Fruit fly (Drosophila melanogaster) whole organism, prepupa: ENCODE measurements around the gene CG10041.
A peak's percentile ranks its signal among the peaks of the same experiment; 100 is the strongest.

Experiments used
- Blimp-1 ChIP-seq: fragments of 200-800 bp; sonication (Bioruptor generic); optimal IDR thresholded peaks from 3 replicates; lab custom pipeline; 2017; ENCODE audit warnings: missing biosample characterization, missing genetic modification characterization, mild to moderate bottlenecking, moderate library complexity, missing genetic modification reagents
- CG10631 ChIP-seq: fragments of 200-800 bp; sonication (Bioruptor generic); optimal IDR thresholded peaks from 2 replicates; lab custom pipeline; 2016; ENCODE audit warnings: missing biosample characterization, missing genetic modification characterization
- CG10669 ChIP-seq: fragments of 200-800 bp; sonication (Bioruptor generic); optimal IDR thresholded peaks from 3 replicates; lab custom pipeline; 2018; ENCODE audit warnings: missing biosample characterization, mild to moderate bottlenecking, missing genetic modification characterization, moderate library complexity
- CG11294 ChIP-seq: fragments of 200-800 bp; sonication (Bioruptor generic); IDR thresholded peaks from 2 replicates; pipeline ENCODE4 v1.3.6; 2022; ENCODE audit warnings: missing biosample characterization, missing genetic modification characterization
- CG11762 ChIP-seq: fragments of 200-800 bp; sonication (Bioruptor generic); optimal IDR thresholded peaks from 3 replicates; lab custom pipeline; 2016; ENCODE audit warnings: missing biosample characterization, missing genetic modification characterization; ENCODE audit not compliant: insufficient read depth
- CG15336 ChIP-seq: fragments of 200-800 bp; sonication (Bioruptor generic); IDR thresholded peaks from 2 replicates; pipeline ENCODE4 v1.3.6; 2022; ENCODE audit warnings: missing biosample characterization, missing genetic modification characterization
- CG1621 ChIP-seq: fragments of 200-800 bp; sonication (Bioruptor generic); optimal IDR thresholded peaks from 3 replicates; lab custom pipeline; 2018; ENCODE audit warnings: missing biosample characterization, mild to moderate bottlenecking, missing genetic modification characterization
- CG16779 ChIP-seq: fragments of 200-800 bp; sonication (Bioruptor generic); optimal IDR thresholded peaks from 3 replicates; lab custom pipeline; 2017; ENCODE audit warnings: missing biosample characterization, mild to moderate bottlenecking, missing genetic modification characterization
- CG3032 ChIP-seq: fragments of 200-800 bp; optimal IDR thresholded peaks from 2 replicates; lab custom pipeline; 2019; ENCODE audit warnings: missing biosample characterization, mild to moderate bottlenecking, missing genetic modification characterization, moderate library complexity
- CG31627 ChIP-seq: fragments of 200-800 bp; sonication (Bioruptor generic); optimal IDR thresholded peaks from 3 replicates; lab custom pipeline; 2016; ENCODE audit warnings: missing biosample characterization, missing genetic modification characterization
- CG34406 ChIP-seq: fragments of 200-800 bp; sonication (Bioruptor generic); optimal IDR thresholded peaks from 3 replicates; lab custom pipeline; 2016; ENCODE audit warnings: missing biosample characterization, missing genetic modification characterization
- CG6163 ChIP-seq: fragments of 200-800 bp; sonication (Bioruptor generic); IDR thresholded peaks from 3 replicates; pipeline ENCODE4 v1.3.6; 2022; ENCODE audit warnings: missing biosample characterization, missing genetic modification characterization
- CG6276 ChIP-seq: fragments of 200-800 bp; sonication (Bioruptor generic); optimal IDR thresholded peaks from 2 replicates; lab custom pipeline; 2017; ENCODE audit warnings: missing biosample characterization, mild to moderate bottlenecking, missing genetic modification characterization
- CG6808 ChIP-seq: fragments of 200-800 bp; sonication (Bioruptor generic); optimal IDR thresholded peaks from 3 replicates; lab custom pipeline; 2017; ENCODE audit warnings: missing biosample characterization, missing genetic modification characterization, mild to moderate bottlenecking, moderate library complexity, missing genetic modification reagents
- CG6854 ChIP-seq: fragments of 200-800 bp; sonication (Bioruptor generic); optimal IDR thresholded peaks from 2 replicates; lab custom pipeline; 2017; ENCODE audit warnings: missing biosample characterization, mild to moderate bottlenecking, missing genetic modification characterization
- CG8119 ChIP-seq: fragments of 200-800 bp; sonication (Bioruptor generic); IDR thresholded peaks from 3 replicates; pipeline ENCODE4 v1.3.6; 2022; ENCODE audit warnings: missing biosample characterization, missing genetic modification characterization
- CG8319 ChIP-seq: fragments of 200-800 bp; sonication (Bioruptor generic); optimal IDR thresholded peaks from 3 replicates; lab custom pipeline; 2016; ENCODE audit warnings: missing biosample characterization, missing genetic modification characterization
- CG9139 ChIP-seq: fragments of 200-800 bp; sonication (Bioruptor generic); optimal IDR thresholded peaks from 3 replicates; lab custom pipeline; 2017; ENCODE audit warnings: missing biosample characterization, mild to moderate bottlenecking, missing genetic modification characterization
- Eip75B ChIP-seq: fragments of 200-800 bp; sonication (Bioruptor generic); optimal IDR thresholded peaks from 3 replicates; lab custom pipeline; 2016; ENCODE audit warnings: missing biosample characterization, missing genetic modification characterization
- Eip78C ChIP-seq: fragments of 200-800 bp; sonication (Bioruptor generic); peaks from one replicate; lab custom pipeline; 2016; ENCODE audit warnings: missing biosample characterization, missing genetic modification characterization
- Eip93F ChIP-seq: fragments of 200-800 bp; sonication (Bioruptor generic); optimal IDR thresholded peaks from 2 replicates; lab custom pipeline; 2016; ENCODE audit warnings: missing biosample characterization, mild to moderate bottlenecking, missing genetic modification characterization
- Ets21C ChIP-seq: fragments of 200-800 bp; sonication (Bioruptor generic); optimal IDR thresholded peaks from 3 replicates; lab custom pipeline; 2016; ENCODE audit warnings: missing biosample characterization, missing genetic modification characterization
- Ets96B ChIP-seq: fragments of 200-800 bp; optimal IDR thresholded peaks from 2 replicates; lab custom pipeline; 2019; ENCODE audit warnings: missing biosample characterization, mild to moderate bottlenecking, missing genetic modification characterization, moderate library complexity
- Gug ChIP-seq: fragments of 200-800 bp; sonication (Bioruptor generic); IDR thresholded peaks from 2 replicates; pipeline ENCODE4 v1.3.6; 2022; ENCODE audit warnings: missing biosample characterization, missing genetic modification characterization
- Hr38 ChIP-seq: sonication (Bioruptor generic); optimal IDR thresholded peaks from 2 replicates; lab custom pipeline; 2016; ENCODE audit warnings: missing biosample characterization, missing genetic modification characterization
- Hr39 ChIP-seq: fragments of 200-800 bp; sonication (Bioruptor generic); optimal IDR thresholded peaks from 2 replicates; lab custom pipeline; 2016; ENCODE audit warnings: missing biosample characterization, missing genetic modification characterization
- Lpt ChIP-seq: fragments of 200-800 bp; sonication (Bioruptor generic); optimal IDR thresholded peaks from 3 replicates; lab custom pipeline; 2016; ENCODE audit warnings: missing biosample characterization, missing genetic modification characterization
- Met ChIP-seq: fragments of 200-800 bp; sonication (Bioruptor generic); optimal IDR thresholded peaks from 3 replicates; lab custom pipeline; 2016; ENCODE audit warnings: missing biosample characterization, missing genetic modification characterization
- Smox ChIP-seq: fragments of 200-800 bp; sonication (Bioruptor generic); optimal IDR thresholded peaks from 3 replicates; lab custom pipeline; 2016; ENCODE audit warnings: missing biosample characterization, missing genetic modification characterization
- Sox102F ChIP-seq: fragments of 200-800 bp; sonication (Bioruptor generic); optimal IDR thresholded peaks from 2 replicates; lab custom pipeline; 2016; ENCODE audit warnings: missing biosample characterization, mild to moderate bottlenecking, missing genetic modification characterization
- Sox14 ChIP-seq: fragments of 200-800 bp; sonication (Bioruptor generic); optimal IDR thresholded peaks from 3 replicates; lab custom pipeline; 2016; ENCODE audit warnings: missing biosample characterization, missing genetic modification characterization
- Sox15 ChIP-seq: fragments of 200-800 bp; sonication (Bioruptor generic); optimal IDR thresholded peaks from 3 replicates; lab custom pipeline; 2016; ENCODE audit warnings: missing biosample characterization, missing genetic modification characterization
- achi ChIP-seq: fragments of 200-800 bp; sonication (Bioruptor generic); optimal IDR thresholded peaks from 3 replicates; lab custom pipeline; 2016; ENCODE audit warnings: missing biosample characterization, missing genetic modification characterization
- cyc ChIP-seq: fragments of 200-800 bp; sonication (Bioruptor generic); optimal IDR thresholded peaks from 3 replicates; lab custom pipeline; 2016; ENCODE audit warnings: missing biosample characterization, missing genetic modification characterization
- dac ChIP-seq: fragments of 200-800 bp; sonication (Bioruptor generic); optimal IDR thresholded peaks from 2 replicates; lab custom pipeline; 2017; ENCODE audit warnings: missing biosample characterization, mild to moderate bottlenecking, missing genetic modification characterization
- dsx ChIP-seq: fragments of 200-800 bp; optimal IDR thresholded peaks from 3 replicates; lab custom pipeline; 2019; ENCODE audit warnings: missing biosample characterization, mild to moderate bottlenecking, missing genetic modification characterization, moderate library complexity; ENCODE audit not compliant: poor library complexity, severe bottlenecking
- fd59A ChIP-seq: fragments of 200-800 bp; sonication (Bioruptor generic); optimal IDR thresholded peaks from 2 replicates; lab custom pipeline; 2017; ENCODE audit warnings: missing biosample characterization, mild to moderate bottlenecking, missing genetic modification characterization, missing genetic modification reagents
- fd85E ChIP-seq: fragments of 200-800 bp; sonication (Bioruptor generic); optimal IDR thresholded peaks from 3 replicates; lab custom pipeline; 2016; ENCODE audit warnings: missing biosample characterization, missing genetic modification characterization
- fkh ChIP-seq: fragments of 200-800 bp; sonication (Bioruptor generic); optimal IDR thresholded peaks from 3 replicates; lab custom pipeline; 2017; ENCODE audit warnings: missing biosample characterization, mild to moderate bottlenecking, missing genetic modification characterization, moderate library complexity
- salr ChIP-seq, 2 experiments: fragments of 200-800 bp; sonication (Bioruptor generic); optimal IDR thresholded peaks; 3 replicates each; lab custom pipeline; 2016 to 2018; ENCODE audit warnings: missing biosample characterization in 2 of 2, missing genetic modification characterization in 2 of 2, mild to moderate bottlenecking in 1 of 2
- spab ChIP-seq: fragments of 200-800 bp; sonication (Bioruptor generic); optimal IDR thresholded peaks from 2 replicates; lab custom pipeline; 2017; ENCODE audit warnings: missing biosample characterization, mild to moderate bottlenecking, missing genetic modification characterization, missing genetic modification reagents
- svp ChIP-seq: fragments of 200-800 bp; sonication (Bioruptor generic); peaks from one replicate; lab custom pipeline; 2016; ENCODE audit warnings: missing biosample characterization, missing genetic modification characterization
- vri ChIP-seq: fragments of 200-800 bp; sonication (Bioruptor generic); optimal IDR thresholded peaks from 3 replicates; lab custom pipeline; 2016; ENCODE audit warnings: missing biosample characterization, mild to moderate bottlenecking, missing genetic modification characterization

Gene CG10041

dm6 chr3R:12370643-12370995 lies 18.7 kb upstream of the CG10041 start (continued):
- TF ChIP-seq CG6808 (GFP tag; lab: Kevin White, UChicago) (no peak), CG1621 (tag; lab: Kevin White, UChicago) (no peak), CG10631 (GFP tag; lab: Kevin White, UChicago) (no peak), Ets21C (GFP tag; lab: Kevin White, UChicago) (no peak), svp (GFP tag; lab: Kevin White, UChicago) (peak; percentile 58), achi (no peak), CG8319 (GFP tag; lab: Kevin White, UChicago) (no peak)

- TF ChIP-seq spab (GFP tag; lab: Kevin White, UChicago) (no peak), CG16779 (tag; lab: Kevin White, UChicago) (no peak), fkh (GFP tag; lab: Kevin White, UChicago) (peak; percentile 59), Lpt (GFP tag; lab: Kevin White, UChicago) (no peak), fd59A (GFP tag; lab: Kevin White, UChicago) (no peak), svp (GFP tag; lab: Kevin White, UChicago) (peak; percentile 57), Gug (GFP tag; lab: Robert Waterston, UW) (no peak), CG6854 (GFP tag; lab: Kevin White, UChicago) (peak; percentile 10), Sox102F (no peak), CG10631 (GFP tag; lab: Kevin White, UChicago) (peak; percentile 28), cyc (no peak), dac (GFP tag; lab: Kevin White, UChicago) (no peak), Blimp-1 (GFP tag; lab: Kevin White, UChicago) (no peak)
- TF ChIP-seq, all 60 proteins: peak for 4
Observed at dm6 chr3R:12369793-12370642, 18.1 kb upstream of the CG10041 start.

- TF ChIP-seq CG31627 (GFP tag; lab: Kevin White, UChicago) (peak; percentile 47), CG11762 (GFP tag; lab: Kevin White, UChicago) (peak; percentile 30), Ets21C (GFP tag; lab: Kevin White, UChicago) (peak; percentile 39), fkh (GFP tag; lab: Kevin White, UChicago) (peak; percentile 62), CG34406 (GFP tag; lab: Kevin White, UChicago) (peak; percentile 43), Sox14 (GFP tag; lab: Kevin White, UChicago) (peak; percentile 67), CG6276 (GFP tag; lab: Kevin White, UChicago) (peak; percentile 77), CG15336 (peak; percentile 76), Smox (GFP tag; lab: Kevin White, UChicago) (peak; percentile 36), CG10669 (GFP tag; lab: Kevin White, UChicago) (peak; percentile 40), Ets96B (tag; lab: Kevin White, UChicago) (peak; percentile 51), CG16779 (tag; lab: Kevin White, UChicago) (peak; percentile 36), spab (GFP tag; lab: Kevin White, UChicago) (peak; percentile 25), Sox15 (peak; percentile 10), Hr39 (GFP tag; lab: Kevin White, UChicago) (peak; percentile 61), Hr38 (no peak), fd85E (GFP tag; lab: Kevin White, UChicago) (no peak), dac (GFP tag; lab: Kevin White, UChicago) (peak; percentile 47), Eip78C (GFP tag; lab: Kevin White, UChicago) (peak; percentile 89), CG6163 (GFP tag; lab: Robert Waterston, UW) (peak; percentile 69), vri (GFP tag; lab: Kevin White, UChicago) (peak; percentile 49), Sox102F (peak; percentile 2), CG8119 (GFP tag; lab: Robert Waterston, UW) (peak; percentile 72), svp (GFP tag; lab: Kevin White, UChicago) (peak; percentile 79), CG9139 (GFP tag; lab: Kevin White, UChicago) (peak; percentile 36), CG3032 (peak; percentile 45), CG6854 (GFP tag; lab: Kevin White, UChicago) (no peak), Eip75B (GFP tag; lab: Kevin White, UChicago) (peak; percentile 35), CG11294 (peak; percentile 59), Met (peak; percentile 50), Eip93F (GFP tag; lab: Kevin White, UChicago) (no peak), salr (GFP tag; optimal IDR thresholded peaks at IDR 0.05; lab: Kevin White, UChicago) (peak in 1 of 2 experiments; percentile 81), Lpt (GFP tag; lab: Kevin White, UChicago) (peak; percentile 83), dsx (peak; percentile 20)
Observed at dm6 chr3R:12369135-12369792, 17.4 kb upstream of the CG10041 start, which contains the start of gene GstD1. Gene GstD1 (minus strand): TSS chr3R:12369268.
